Worm (Caenorhabditis elegans) whole organism, mixed stage, embryonic: Measurements from ENCODE around the gene C18E9.8.

Experiments
- M03D4.4 ChIP-seq: sonication (generic microtip); optimal IDR thresholded peaks from 2 replicates; lab custom pipeline; 2017; ENCODE audit warnings: mild to moderate bottlenecking, missing genetic modification characterization, missing compliant biosample characterization
- blmp-1 ChIP-seq: fragments of 150-350 bp; optimal IDR thresholded peaks from 2 replicates; lab custom pipeline; 2014; ENCODE audit warnings: missing biosample characterization, missing genetic modification characterization
- ceh-39 ChIP-seq: fragments of 150-350 bp; optimal IDR thresholded peaks from 2 replicates; lab custom pipeline; 2014; ENCODE audit warnings: missing biosample characterization, missing genetic modification characterization
- ceh-43 ChIP-seq: fragments of 200-800 bp; sonication (Bioruptor generic); optimal IDR thresholded peaks from 2 replicates; lab custom pipeline; 2018; ENCODE audit warnings: mild to moderate bottlenecking, missing genetic modification characterization, moderate library complexity, missing compliant biosample characterization
- ceh-83 ChIP-seq: fragments of 200-800 bp; sonication (Bioruptor generic); optimal IDR thresholded peaks from 2 replicates; lab custom pipeline; 2018; ENCODE audit warnings: mild to moderate bottlenecking, missing genetic modification characterization, missing compliant biosample characterization
- ces-1 ChIP-seq: fragments of 150-350 bp; optimal IDR thresholded peaks from 2 replicates; lab custom pipeline; 2014; ENCODE audit warnings: missing biosample characterization, missing genetic modification reagents, missing genetic modification characterization
- cnd-1 ChIP-seq: fragments of 200-800 bp; sonication (Bioruptor generic); optimal IDR thresholded peaks from 2 replicates; lab custom pipeline; 2018; ENCODE audit warnings: mild to moderate bottlenecking, missing genetic modification characterization, missing compliant biosample characterization
- drap-1 ChIP-seq: fragments of 200-800 bp; sonication (Bioruptor generic); optimal IDR thresholded peaks from 3 replicates; lab custom pipeline; 2018; ENCODE audit warnings: mild to moderate bottlenecking, missing genetic modification characterization, missing compliant biosample characterization
- elt-1 ChIP-seq: sonication (generic microtip); optimal IDR thresholded peaks from 2 replicates; lab custom pipeline; 2017; ENCODE audit warnings: missing genetic modification characterization, mild to moderate bottlenecking, missing compliant biosample characterization, antibody characterized with exemption, moderate library complexity, borderline replicate concordance; ENCODE audit not compliant: insufficient read depth
- elt-3 ChIP-seq: fragments of 150-350 bp; optimal IDR thresholded peaks from 2 replicates; lab custom pipeline; 2014; ENCODE audit warnings: missing biosample characterization, missing genetic modification characterization
- flh-1 ChIP-seq: fragments of 200-800 bp; sonication (Bioruptor generic); optimal IDR thresholded peaks from 2 replicates; lab custom pipeline; 2018; ENCODE audit warnings: mild to moderate bottlenecking, missing genetic modification characterization, moderate library complexity, missing compliant biosample characterization
- ham-2 ChIP-seq: fragments of 200-800 bp; sonication (Bioruptor generic); optimal IDR thresholded peaks from 2 replicates; lab custom pipeline; 2018; ENCODE audit warnings: mild to moderate bottlenecking, missing genetic modification characterization, missing compliant biosample characterization
- hlh-1 ChIP-seq: fragments of 150-350 bp; optimal IDR thresholded peaks from 2 replicates; lab custom pipeline; 2014; ENCODE audit warnings: missing biosample characterization, missing genetic modification reagents, missing genetic modification characterization
- lin-32 ChIP-seq: fragments of 200-800 bp; sonication (Bioruptor generic); optimal IDR thresholded peaks from 2 replicates; lab custom pipeline; 2018; ENCODE audit warnings: mild to moderate bottlenecking, missing genetic modification characterization, missing compliant biosample characterization
- lsy-2 ChIP-seq: fragments of 150-350 bp; optimal IDR thresholded peaks from 2 replicates; lab custom pipeline; 2014; ENCODE audit warnings: missing biosample characterization, missing genetic modification characterization
- mep-1 ChIP-seq: fragments of 150-350 bp; optimal IDR thresholded peaks from 2 replicates; lab custom pipeline; 2017; ENCODE audit warnings: missing biosample characterization, missing genetic modification reagents, missing genetic modification characterization, inconsistent platforms
- mls-2 ChIP-seq: sonication (generic microtip); optimal IDR thresholded peaks from 2 replicates; lab custom pipeline; 2016; ENCODE audit warnings: mild to moderate bottlenecking, missing genetic modification characterization, moderate library complexity, missing compliant biosample characterization
- nhr-12 ChIP-seq: fragments of 150-350 bp; optimal IDR thresholded peaks from 2 replicates; lab custom pipeline; 2014; ENCODE audit warnings: missing biosample characterization, missing genetic modification characterization
- nhr-2 ChIP-seq: fragments of 150-350 bp; optimal IDR thresholded peaks from 2 replicates; lab custom pipeline; 2014; ENCODE audit warnings: missing biosample characterization, missing genetic modification characterization
- nhr-76 ChIP-seq: sonication (generic microtip); optimal IDR thresholded peaks from 2 replicates; lab custom pipeline; 2017; ENCODE audit warnings: missing biosample characterization, missing genetic modification characterization
- pha-4 ChIP-seq: fragments of 150-350 bp; optimal IDR thresholded peaks from 2 replicates; lab custom pipeline; 2018; ENCODE audit warnings: missing biosample characterization, missing genetic modification reagents, missing genetic modification characterization
- sem-2 ChIP-seq: fragments of 200-800 bp; sonication (Bioruptor generic); optimal IDR thresholded peaks from 2 replicates; lab custom pipeline; 2018; ENCODE audit warnings: mild to moderate bottlenecking, missing genetic modification characterization, missing compliant biosample characterization
- snpc-4 ChIP-seq: fragments of 150-350 bp; optimal IDR thresholded peaks from 2 replicates; lab custom pipeline; 2014; ENCODE audit warnings: missing biosample characterization, missing genetic modification characterization
- sptf-1 ChIP-seq: sonication (generic microtip); optimal IDR thresholded peaks from 2 replicates; lab custom pipeline; 2017; ENCODE audit warnings: mild to moderate bottlenecking, missing genetic modification characterization, moderate library complexity, missing compliant biosample characterization
- tbx-8 ChIP-seq: fragments of 200-800 bp; sonication (Bioruptor generic); optimal IDR thresholded peaks from 2 replicates; lab custom pipeline; 2018; ENCODE audit warnings: mild to moderate bottlenecking, missing genetic modification characterization, moderate library complexity, missing compliant biosample characterization
- unc-120 ChIP-seq: sonication (generic microtip); optimal IDR thresholded peaks from 2 replicates; lab custom pipeline; 2017; ENCODE audit warnings: missing genetic modification characterization, missing compliant biosample characterization; ENCODE audit not compliant: poor library complexity, severe bottlenecking
- unc-62 ChIP-seq: fragments of 150-350 bp; optimal IDR thresholded peaks from 2 replicates; lab custom pipeline; 2014; ENCODE audit warnings: missing biosample characterization, missing genetic modification reagents, missing genetic modification characterization
- zip-8 ChIP-seq: fragments of 150-350 bp; optimal IDR thresholded peaks from 2 replicates; lab custom pipeline; 2014; ENCODE audit warnings: missing biosample characterization, missing genetic modification characterization
- ztf-11 ChIP-seq: fragments of 150-350 bp; optimal IDR thresholded peaks from 2 replicates; lab custom pipeline; 2014; ENCODE audit warnings: missing biosample characterization, missing genetic modification characterization

The C18E9.8 gene

ce11 chrII:8964049-8964448, 23.8 kb downstream of the C18E9.8 start, which contains the start of gene sftd-3:
sftd-3 (minus strand) TSS chrII:8964149.
- no peak for TF ChIP-seq ztf-11 (tag; lab: Kevin White, UChicago)
- TF ChIP-seq sptf-1 (tag; lab: Kevin White, UChicago): no peak
- no peak for TF ChIP-seq drap-1 (GFP tag; lab: Kevin White, UChicago)
- no peak for TF ChIP-seq unc-120 (tag; lab: Kevin White, UChicago)
- no peak for TF ChIP-seq M03D4.4
- TF ChIP-seq mls-2 (tag; lab: Kevin White, UChicago): no peak
- no peak for TF ChIP-seq hlh-1 (tag; lab: Kevin White, UChicago)
- no peak for TF ChIP-seq cnd-1 (tag; lab: Kevin White, UChicago)
- no peak for TF ChIP-seq pha-4 (tag; lab: Kevin White, UChicago)
- no peak for TF ChIP-seq nhr-76 (tag; lab: Kevin White, UChicago)
- no peak for TF ChIP-seq nhr-2
- no peak for TF ChIP-seq ceh-39 (tag; lab: Kevin White, UChicago)
- TF ChIP-seq blmp-1: no peak
- TF ChIP-seq ceh-43 (GFP tag; lab: Kevin White, UChicago): no peak
- no peak for TF ChIP-seq elt-3 (tag; lab: Kevin White, UChicago)
- no peak for TF ChIP-seq unc-62 (GFP tag; lab: Kevin White, UChicago)
- TF ChIP-seq nhr-12 (tag; lab: Kevin White, UChicago): no peak

- TF ChIP-seq tbx-8 (GFP tag; lab: Kevin White, UChicago) (no peak), drap-1 (GFP tag; lab: Kevin White, UChicago) (no peak), unc-120 (tag; lab: Kevin White, UChicago) (peak; percentile 29), hlh-1 (tag; lab: Kevin White, UChicago) (peak; percentile 53), unc-62 (GFP tag; lab: Kevin White, UChicago) (no peak)
- TF ChIP-seq, all 35 proteins: peak for 2
These were observed 25.7 kb downstream of the C18E9.8 start for ce11 chrII:8962206-8962605.

DNA sequence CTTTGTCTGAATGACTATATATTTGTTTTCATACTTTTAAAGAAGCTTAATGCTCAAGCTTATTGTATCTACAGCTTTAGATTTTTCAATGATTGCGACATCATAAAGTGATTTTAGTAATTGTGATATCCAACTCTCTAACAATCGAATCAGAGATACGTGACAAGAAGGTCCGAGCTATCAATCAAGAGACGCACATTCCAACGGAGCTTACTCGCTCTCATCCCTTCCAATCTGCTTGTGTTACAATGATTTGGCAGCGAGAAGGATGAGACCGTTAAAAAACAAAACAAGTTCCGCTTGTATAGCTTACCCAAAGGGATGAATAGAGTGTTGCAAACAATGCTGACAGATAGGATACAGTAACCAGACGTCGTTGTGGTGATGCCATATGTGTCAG, 26.4 kb downstream of the C18E9.8 start:
- TF ChIP-seq ceh-39 (tag; lab: Kevin White, UChicago) (no peak), blmp-1 (no peak), drap-1 (GFP tag; lab: Kevin White, UChicago) (no peak), snpc-4 (tag; lab: Kevin White, UChicago) (no peak), pha-4 (tag; lab: Kevin White, UChicago) (no peak), M03D4.4 (no peak), nhr-2 (no peak), unc-62 (GFP tag; lab: Kevin White, UChicago) (peak; percentile 87)

DNA sequence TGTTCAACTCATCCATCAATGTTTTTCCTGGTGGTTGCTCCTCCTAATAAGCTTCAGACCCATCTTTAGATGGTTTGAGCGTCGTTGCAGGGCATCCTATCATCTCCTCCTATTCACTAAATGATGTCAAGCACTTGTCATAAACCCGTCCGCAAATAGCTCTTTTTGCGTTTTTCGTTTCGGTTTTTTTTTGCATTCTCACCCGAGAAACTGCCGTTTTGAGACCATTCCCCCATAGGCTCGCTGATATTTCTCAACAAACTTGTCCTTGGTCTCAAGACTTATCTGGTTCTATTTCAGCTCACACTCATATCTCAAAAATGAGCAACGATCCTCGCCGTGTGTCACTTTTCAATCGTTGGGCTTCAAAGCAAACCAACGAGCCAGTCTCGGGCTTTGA, 27.4 kb downstream of the C18E9.8 start, which contains the start of gene cal-2:
cal-2 (plus strand) TSS at position 301 of the 400 bp plus-strand sequence.
- no peak for TF ChIP-seq hlh-1 (tag; lab: Kevin White, UChicago)
- no peak for TF ChIP-seq pha-4 (tag; lab: Kevin White, UChicago)
- no peak for TF ChIP-seq flh-1 (GFP tag; lab: Kevin White, UChicago)
- no peak for TF ChIP-seq lin-32 (GFP tag; lab: Kevin White, UChicago)
- TF ChIP-seq lsy-2 (tag; lab: Kevin White, UChicago): no peak
- TF ChIP-seq mls-2 (tag; lab: Kevin White, UChicago): no peak
- no peak for TF ChIP-seq elt-1 (tag; lab: Kevin White, UChicago)
- no peak for TF ChIP-seq ceh-39 (tag; lab: Kevin White, UChicago)
- TF ChIP-seq elt-3 (tag; lab: Kevin White, UChicago): no peak
- TF ChIP-seq ham-2 (GFP tag; lab: Kevin White, UChicago): no peak
- no peak for TF ChIP-seq nhr-2
- no peak for TF ChIP-seq mep-1 (tag; lab: Kevin White, UChicago)
- TF ChIP-seq tbx-8 (GFP tag; lab: Kevin White, UChicago): no peak
- no peak for TF ChIP-seq drap-1 (GFP tag; lab: Kevin White, UChicago)
- TF ChIP-seq ceh-43 (GFP tag; lab: Kevin White, UChicago): no peak
- TF ChIP-seq ces-1 (GFP tag; lab: Kevin White, UChicago): no peak
- TF ChIP-seq nhr-76 (tag; lab: Kevin White, UChicago): no peak
- TF ChIP-seq sem-2 (GFP tag; lab: Kevin White, UChicago): no peak
- TF ChIP-seq zip-8 (tag; lab: Kevin White, UChicago): no peak
- TF ChIP-seq, all 35 proteins: peak for 0

ce11 chrII:8959081-8959480, 28.8 kb downstream of the C18E9.8 start:
- TF ChIP-seq hlh-1 (tag; lab: Kevin White, UChicago) (peak; percentile 51), ceh-43 (GFP tag; lab: Kevin White, UChicago) (no peak), flh-1 (GFP tag; lab: Kevin White, UChicago) (no peak), unc-120 (tag; lab: Kevin White, UChicago) (peak; percentile 32), mep-1 (tag; lab: Kevin White, UChicago) (no peak), ceh-83 (GFP tag; lab: Kevin White, UChicago) (no peak), unc-62 (GFP tag; lab: Kevin White, UChicago) (peak; percentile 21), nhr-12 (tag; lab: Kevin White, UChicago) (no peak), nhr-76 (tag; lab: Kevin White, UChicago) (no peak), sptf-1 (tag; lab: Kevin White, UChicago) (no peak)
